Fruit fly (Drosophila melanogaster): Measurements from ENCODE around the gene CG46448.

The CG46448 gene

dm6 chr2L:2365077-2365651 is 26.3 kb upstream of the CG46448 start, which contains the start of the genes Rab5 and Axud1 (continued):
- TF ChIP-seq CG34406 (GFP tag; optimal IDR thresholded peaks at IDR 0.05) = no peak
- TF ChIP-seq vri (GFP tag; optimal IDR thresholded peaks at IDR 0.05) = no peak
- peak; percentile 33; the same call in 2 of the 3 replicates for TF ChIP-seq CG8119 (GFP tag; IDR thresholded peaks at IDR 0.05)
- no peak for TF ChIP-seq Blimp-1 (GFP tag; optimal IDR thresholded peaks at IDR 0.05)
- TF ChIP-seq CG9139 (GFP tag; optimal IDR thresholded peaks at IDR 0.05) = peak; percentile 39
- peak; percentile 61 for TF ChIP-seq svp (GFP tag)
- TF ChIP-seq Eip93F (GFP tag; optimal IDR thresholded peaks at IDR 0.05) = no peak
- TF ChIP-seq CG8319 (GFP tag; optimal IDR thresholded peaks at IDR 0.05) = no peak
- TF ChIP-seq acj6 (GFP tag; optimal IDR thresholded peaks at IDR 0.05) = no peak
- TF ChIP-seq CG4318 (GFP tag; optimal IDR thresholded peaks at IDR 0.05) = no peak
- no peak for TF ChIP-seq fd59A (GFP tag; optimal IDR thresholded peaks at IDR 0.05)
- TF ChIP-seq CG15336 (GFP tag; IDR thresholded peaks at IDR 0.05) = peak; percentile 71
- no peak for TF ChIP-seq dsx (GFP tag; optimal IDR thresholded peaks at IDR 0.05; ENCODE audit: poor library complexity, severe bottlenecking)
- TF ChIP-seq Hr38 (GFP tag; optimal IDR thresholded peaks at IDR 0.05) = no peak

- peak; percentile 39 for TF ChIP-seq spab (GFP tag; optimal IDR thresholded peaks at IDR 0.05)
- peak; percentile 6 for TF ChIP-seq CG3032 (tag; optimal IDR thresholded peaks at IDR 0.05)
- TF ChIP-seq eg (GFP tag; IDR thresholded peaks at IDR 0.05) = peak; percentile 35; the same call in 1 of the 3 replicates
- no peak for TF ChIP-seq Sox102F (GFP tag; optimal IDR thresholded peaks at IDR 0.05)
- TF ChIP-seq acj6 (GFP tag; optimal IDR thresholded peaks at IDR 0.05) = peak; percentile 45
- no peak for TF ChIP-seq CG6163 (GFP tag; IDR thresholded peaks at IDR 0.05)
- peak; percentile 34 for TF ChIP-seq CG15336 (GFP tag; IDR thresholded peaks at IDR 0.05)
- peak; percentile 42 for TF ChIP-seq CG32006 (GFP tag; optimal IDR thresholded peaks at IDR 0.05)
- peak; percentile 30; the same call in 1 of the 3 replicates for TF ChIP-seq CG8119 (GFP tag; IDR thresholded peaks at IDR 0.05)
- TF ChIP-seq CG4318 (GFP tag; optimal IDR thresholded peaks at IDR 0.05) = no peak
- TF ChIP-seq CG11294 (GFP tag; IDR thresholded peaks at IDR 0.05) = no peak
- no peak for TF ChIP-seq Sox14 (GFP tag; optimal IDR thresholded peaks at IDR 0.05)
- TF ChIP-seq CG6854 (GFP tag; optimal IDR thresholded peaks at IDR 0.05) = no peak
- TF ChIP-seq Eip78C (GFP tag) = peak; percentile 86
- TF ChIP-seq fd85E (GFP tag; optimal IDR thresholded peaks at IDR 0.05) = no peak
- peak; percentile 14 for TF ChIP-seq cyc (GFP tag; optimal IDR thresholded peaks at IDR 0.05)
- TF ChIP-seq CG6808 (GFP tag; optimal IDR thresholded peaks at IDR 0.05) = peak; percentile 16
- no peak for TF ChIP-seq Eip75B (GFP tag; optimal IDR thresholded peaks at IDR 0.05)
- peak; percentile 20 for TF ChIP-seq esn (GFP tag; optimal IDR thresholded peaks at IDR 0.05)
- TF ChIP-seq ss (GFP tag; optimal IDR thresholded peaks at IDR 0.05) = no peak
- no peak for TF ChIP-seq CG7368 (GFP tag; optimal IDR thresholded peaks at IDR 0.05)
- TF ChIP-seq Smox (GFP tag; optimal IDR thresholded peaks at IDR 0.05) = peak; percentile 22
- peak; percentile 2 for TF ChIP-seq CG10631 (GFP tag; optimal IDR thresholded peaks at IDR 0.05)
- peak in 1 of 2 experiments; percentile 35 for TF ChIP-seq salr (GFP tag; optimal IDR thresholded peaks at IDR 0.05)
- TF ChIP-seq CG11902 (GFP tag; optimal IDR thresholded peaks at IDR 0.05) = no peak
- peak; percentile 5 for TF ChIP-seq CG34406 (GFP tag; optimal IDR thresholded peaks at IDR 0.05)
- TF ChIP-seq net (GFP tag; optimal IDR thresholded peaks at IDR 0.05) = no peak
- peak; percentile 39 for TF ChIP-seq pdm3 (GFP tag; optimal IDR thresholded peaks at IDR 0.05)
- peak; percentile 20 for TF ChIP-seq Hr39 (GFP tag; optimal IDR thresholded peaks at IDR 0.05)
- no peak for TF ChIP-seq Sox15 (GFP tag; optimal IDR thresholded peaks at IDR 0.05)
- TF ChIP-seq Hr38 (GFP tag; optimal IDR thresholded peaks at IDR 0.05) = no peak
- TF ChIP-seq lz (GFP tag; optimal IDR thresholded peaks at IDR 0.05) = peak; percentile 41
- peak; percentile 42 for TF ChIP-seq CG10669 (GFP tag; optimal IDR thresholded peaks at IDR 0.05)
- TF ChIP-seq CG1621 (tag; optimal IDR thresholded peaks at IDR 0.05) = no peak
- TF ChIP-seq Ets96B (tag; optimal IDR thresholded peaks at IDR 0.05) = peak; percentile 41
- peak; percentile 54 for TF ChIP-seq CG8632 (GFP tag; optimal IDR thresholded peaks at IDR 0.05)
- peak; percentile 16 for TF ChIP-seq CG11762 (GFP tag; optimal IDR thresholded peaks at IDR 0.05; ENCODE audit: insufficient read depth)
- TF ChIP-seq OdsH (GFP tag; optimal IDR thresholded peaks at IDR 0.05) = peak; percentile 40
- peak; percentile 50 for TF ChIP-seq Met (GFP tag; optimal IDR thresholded peaks at IDR 0.05)
- TF ChIP-seq CG6792 (GFP tag; optimal IDR thresholded peaks at IDR 0.05) = peak; percentile 25
- TF ChIP-seq vri (GFP tag; optimal IDR thresholded peaks at IDR 0.05) = no peak
Measured at dm6 chr2L:2365655-2366214, 25.7 kb upstream of the CG46448 start.
